Worm (Caenorhabditis elegans) whole organism, L3 larva: ENCODE data around the gene F20D12.7.

Experiments used
- ZK546.5 ChIP-seq: sonication (generic microtip); optimal IDR thresholded peaks from 2 replicates; lab custom pipeline; 2017; ENCODE audit warnings: missing biosample characterization, missing genetic modification characterization
- elt-3 ChIP-seq, 3 experiments: fragments of 150-350 bp in 1 of 3; sonication (generic microtip) in 2 of 3; optimal IDR thresholded peaks; 2 replicates in 2 of 3; 4 replicates in 1 of 3; lab custom pipeline; 2014 to 2017; ENCODE audit warnings: missing biosample characterization in 3 of 3, missing genetic modification characterization in 3 of 3
- jun-1 ChIP-seq: fragments of 150-350 bp; optimal IDR thresholded peaks from 2 replicates; lab custom pipeline; 2014; ENCODE audit warnings: missing biosample characterization, missing genetic modification reagents, missing genetic modification characterization
- mdl-1 ChIP-seq: fragments of 150-350 bp; optimal IDR thresholded peaks from 2 replicates; lab custom pipeline; 2014; ENCODE audit warnings: missing biosample characterization, missing genetic modification characterization
- nhr-11 ChIP-seq: fragments of 150-350 bp; optimal IDR thresholded peaks from 2 replicates; lab custom pipeline; 2014; ENCODE audit warnings: missing biosample characterization, missing genetic modification characterization
- nhr-43 ChIP-seq: sonication (generic microtip); optimal IDR thresholded peaks from 2 replicates; lab custom pipeline; 2016; ENCODE audit warnings: mild to moderate bottlenecking, missing genetic modification characterization, missing compliant biosample characterization; ENCODE audit not compliant: poor library complexity, severe bottlenecking
- unc-39 ChIP-seq: sonication (generic microtip); optimal IDR thresholded peaks from 4 replicates; lab custom pipeline; 2017; ENCODE audit warnings: missing biosample characterization, missing genetic modification characterization

DNA sequence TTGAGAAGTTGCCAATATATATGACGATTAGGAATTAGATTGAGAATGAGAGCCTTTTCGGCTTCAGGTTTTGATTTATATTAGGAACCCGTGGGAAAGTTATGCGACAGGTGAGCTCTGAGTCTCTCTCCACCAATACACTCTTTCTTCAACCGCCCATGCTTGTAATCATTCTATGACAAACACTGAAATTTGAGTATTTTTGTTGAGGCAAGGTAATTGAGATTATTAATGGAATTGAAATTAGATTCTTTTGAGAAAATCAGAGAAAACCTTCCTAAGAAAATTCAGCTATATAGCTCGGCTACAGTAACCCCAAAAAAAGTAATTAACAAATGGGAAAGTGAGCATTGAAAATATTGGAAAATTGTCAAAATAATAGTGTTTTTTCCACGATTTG is 17.1 kb upstream of the F20D12.7 start, which contains the start of gene ceh-19:
- TF ChIP-seq jun-1 (no peak), nhr-43 (tag; lab: Kevin White, UChicago) (no peak), ZK546.5 (tag; lab: Kevin White, UChicago) (no peak), mdl-1 (tag; lab: Kevin White, UChicago) (no peak), elt-3 (tag; optimal IDR thresholded peaks at IDR 0.05; lab: Kevin White, UChicago) (no peak), unc-39 (no peak), nhr-11 (tag; lab: Kevin White, UChicago) (no peak)
